Worm (Caenorhabditis elegans) whole organism, L3 larva: ENCODE measurements around the gene btb-2.

ENCODE experiments used
- R02D3.7 ChIP-seq: fragments of 150-350 bp; optimal IDR thresholded peaks from 2 replicates; lab custom pipeline; 2014; ENCODE audit warnings: missing biosample characterization, missing genetic modification characterization
- ZK546.5 ChIP-seq: sonication (generic microtip); optimal IDR thresholded peaks from 2 replicates; lab custom pipeline; 2017; ENCODE audit warnings: missing biosample characterization, missing genetic modification characterization
- aly-2 ChIP-seq: fragments of 150-350 bp; optimal IDR thresholded peaks from 2 replicates; lab custom pipeline; 2014; ENCODE audit warnings: missing biosample characterization, missing genetic modification characterization
- ama-1 ChIP-seq: fragments of 150-350 bp; optimal IDR thresholded peaks from 2 replicates; lab custom pipeline; 2018
- ceh-16 ChIP-seq: sonication (generic microtip); optimal IDR thresholded peaks from 2 replicates; lab custom pipeline; 2017; ENCODE audit warnings: missing biosample characterization, missing genetic modification characterization
- ceh-28 ChIP-seq: fragments of 150-350 bp; optimal IDR thresholded peaks from 2 replicates; lab custom pipeline; 2014; ENCODE audit warnings: missing biosample characterization, missing genetic modification reagents, missing genetic modification characterization
- ceh-82 ChIP-seq: fragments of 150-350 bp; optimal IDR thresholded peaks from 2 replicates; lab custom pipeline; 2014; ENCODE audit warnings: missing biosample characterization, missing genetic modification characterization
- daf-12 ChIP-seq: fragments of 150-350 bp; optimal IDR thresholded peaks from 2 replicates; lab custom pipeline; 2014; ENCODE audit warnings: missing biosample characterization, missing genetic modification reagents, missing genetic modification characterization
- egl-27 ChIP-seq: sonication (generic microtip); optimal IDR thresholded peaks from 4 replicates; lab custom pipeline; 2017; ENCODE audit warnings: missing biosample characterization, missing genetic modification reagents, missing genetic modification characterization
- egl-5 ChIP-seq: fragments of 150-350 bp; optimal IDR thresholded peaks from 2 replicates; lab custom pipeline; 2017; ENCODE audit warnings: missing biosample characterization, missing genetic modification reagents, missing genetic modification characterization, inconsistent platforms
- elt-1 ChIP-seq: fragments of 150-350 bp; optimal IDR thresholded peaks from 2 replicates; lab custom pipeline; 2014; ENCODE audit warnings: missing biosample characterization, missing genetic modification characterization
- elt-2 ChIP-seq: sonication (generic microtip); optimal IDR thresholded peaks from 2 replicates; lab custom pipeline; 2016; ENCODE audit warnings: missing genetic modification reagents, mild to moderate bottlenecking, missing genetic modification characterization, missing compliant biosample characterization
- eor-1 ChIP-seq, 2 experiments: fragments of 150-350 bp; optimal IDR thresholded peaks; 2 replicates each; lab custom pipeline; 2014 to 2018; ENCODE audit warnings: missing biosample characterization in 2 of 2, missing genetic modification characterization in 2 of 2
- fkh-10 ChIP-seq: sonication (generic microtip); optimal IDR thresholded peaks from 2 replicates; lab custom pipeline; 2017; ENCODE audit warnings: missing biosample characterization, missing genetic modification reagents, missing genetic modification characterization
- fkh-2 ChIP-seq: fragments of 150-350 bp; optimal IDR thresholded peaks from 2 replicates; lab custom pipeline; 2014; ENCODE audit warnings: missing biosample characterization, missing genetic modification reagents, missing genetic modification characterization
- fos-1 ChIP-seq: fragments of 150-350 bp; optimal IDR thresholded peaks from 2 replicates; lab custom pipeline; 2014; ENCODE audit warnings: missing biosample characterization, missing genetic modification characterization
- hmg-11 ChIP-seq: sonication (generic microtip); optimal IDR thresholded peaks from 2 replicates; lab custom pipeline; 2016; ENCODE audit warnings: missing genetic modification characterization, missing compliant biosample characterization
- jun-1 ChIP-seq: fragments of 150-350 bp; optimal IDR thresholded peaks from 2 replicates; lab custom pipeline; 2014; ENCODE audit warnings: missing biosample characterization, missing genetic modification reagents, missing genetic modification characterization
- lin-39 ChIP-seq: fragments of 150-350 bp; optimal IDR thresholded peaks from 2 replicates; lab custom pipeline; 2018; ENCODE audit warnings: missing biosample characterization, missing genetic modification reagents, missing genetic modification characterization
- mdl-1 ChIP-seq: fragments of 150-350 bp; optimal IDR thresholded peaks from 2 replicates; lab custom pipeline; 2014; ENCODE audit warnings: missing biosample characterization, missing genetic modification characterization
- mml-1 ChIP-seq: fragments of 150-350 bp; sonication (generic microtip); optimal IDR thresholded peaks from 3 replicates; lab custom pipeline; 2014; ENCODE audit warnings: missing biosample characterization, missing genetic modification characterization
- nfya-1 ChIP-seq: sonication (generic microtip); optimal IDR thresholded peaks from 2 replicates; lab custom pipeline; 2017; ENCODE audit warnings: missing genetic modification characterization, mild to moderate bottlenecking, missing compliant biosample characterization, antibody characterized with exemption, moderate library complexity; ENCODE audit not compliant: insufficient read depth
- nhr-12 ChIP-seq: fragments of 150-350 bp; optimal IDR thresholded peaks from 2 replicates; lab custom pipeline; 2014; ENCODE audit warnings: missing biosample characterization, missing genetic modification characterization
- nhr-23 ChIP-seq: fragments of 150-350 bp; optimal IDR thresholded peaks from 2 replicates; lab custom pipeline; 2014; ENCODE audit warnings: missing biosample characterization, missing genetic modification reagents, missing genetic modification characterization
- nhr-237 ChIP-seq: fragments of 150-350 bp; optimal IDR thresholded peaks from 2 replicates; lab custom pipeline; 2014; ENCODE audit warnings: missing biosample characterization, missing genetic modification characterization
- nhr-25 ChIP-seq: sonication (generic microtip); optimal IDR thresholded peaks from 2 replicates; lab custom pipeline; 2017; ENCODE audit warnings: missing biosample characterization, missing genetic modification characterization
- nhr-43 ChIP-seq: sonication (generic microtip); optimal IDR thresholded peaks from 2 replicates; lab custom pipeline; 2016; ENCODE audit warnings: mild to moderate bottlenecking, missing genetic modification characterization, missing compliant biosample characterization; ENCODE audit not compliant: poor library complexity, severe bottlenecking
- nhr-67 ChIP-seq: fragments of 150-350 bp; optimal IDR thresholded peaks from 2 replicates; lab custom pipeline; 2014; ENCODE audit warnings: missing biosample characterization, missing genetic modification characterization
- nhr-76 ChIP-seq: fragments of 150-350 bp; sonication (generic microtip); optimal IDR thresholded peaks from 5 replicates; lab custom pipeline; 2014; ENCODE audit warnings: missing biosample characterization, missing genetic modification characterization
- nhr-77 ChIP-seq: fragments of 150-350 bp; optimal IDR thresholded peaks from 2 replicates; lab custom pipeline; 2014; ENCODE audit warnings: missing biosample characterization, missing genetic modification characterization
- pha-4 ChIP-seq: fragments of 150-350 bp; optimal IDR thresholded peaks from 2 replicates; lab custom pipeline; 2014; ENCODE audit warnings: missing biosample characterization, missing genetic modification reagents, missing genetic modification characterization
- pqm-1 ChIP-seq: fragments of 150-350 bp; optimal IDR thresholded peaks from 2 replicates; lab custom pipeline; 2017; ENCODE audit warnings: missing biosample characterization, missing genetic modification characterization, inconsistent platforms
- sea-2 ChIP-seq: fragments of 150-350 bp; sonication (generic microtip); optimal IDR thresholded peaks from 4 replicates; lab custom pipeline; 2014; ENCODE audit warnings: missing biosample characterization, missing genetic modification reagents, missing genetic modification characterization
- snpc-4 ChIP-seq: fragments of 150-350 bp; optimal IDR thresholded peaks from 2 replicates; lab custom pipeline; 2014; ENCODE audit warnings: missing biosample characterization, missing genetic modification characterization
- unc-39 ChIP-seq: sonication (generic microtip); optimal IDR thresholded peaks from 4 replicates; lab custom pipeline; 2017; ENCODE audit warnings: missing biosample characterization, missing genetic modification characterization
- unc-62 ChIP-seq: fragments of 150-350 bp; sonication (generic microtip); optimal IDR thresholded peaks from 4 replicates; lab custom pipeline; 2014; ENCODE audit warnings: missing biosample characterization, missing genetic modification reagents, missing genetic modification characterization
- zag-1 ChIP-seq: fragments of 150-350 bp; optimal IDR thresholded peaks from 2 replicates; lab custom pipeline; 2014; ENCODE audit warnings: missing biosample characterization, missing genetic modification characterization
- ztf-11 ChIP-seq: fragments of 150-350 bp; optimal IDR thresholded peaks from 2 replicates; lab custom pipeline; 2014; ENCODE audit warnings: missing biosample characterization, missing genetic modification characterization
- ztf-4 ChIP-seq: fragments of 150-350 bp; optimal IDR thresholded peaks from 2 replicates; lab custom pipeline; 2014; ENCODE audit warnings: missing biosample characterization, missing genetic modification characterization

btb-2 gene

DNA sequence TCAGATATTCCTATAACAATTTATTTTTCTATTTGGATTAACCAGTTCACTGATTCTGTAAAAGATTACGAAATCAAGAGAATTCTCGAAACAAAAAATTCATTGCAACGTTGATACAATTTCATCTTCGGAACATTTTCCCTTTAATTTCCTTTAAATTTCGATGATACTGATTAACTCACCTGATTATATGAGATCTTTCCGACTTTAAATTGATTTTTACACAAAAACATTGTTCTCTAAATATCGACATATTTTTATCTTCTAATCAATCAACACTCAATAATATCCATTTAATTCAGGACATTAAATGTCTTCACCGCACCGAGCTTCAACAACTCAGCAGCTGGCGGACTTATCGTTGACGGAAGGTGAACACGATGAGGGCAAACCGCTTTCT is 30.7 kb upstream of the btb-2 start, which contains the start of gene lin-23:
TSS of gene lin-23 (plus strand) at position 301 of the 400 bp plus-strand sequence.
- TF ChIP-seq nhr-77 (tag; lab: Kevin White, UChicago): no peak
- peak; percentile 12 for TF ChIP-seq nhr-25 (tag; lab: Kevin White, UChicago)

DNA sequence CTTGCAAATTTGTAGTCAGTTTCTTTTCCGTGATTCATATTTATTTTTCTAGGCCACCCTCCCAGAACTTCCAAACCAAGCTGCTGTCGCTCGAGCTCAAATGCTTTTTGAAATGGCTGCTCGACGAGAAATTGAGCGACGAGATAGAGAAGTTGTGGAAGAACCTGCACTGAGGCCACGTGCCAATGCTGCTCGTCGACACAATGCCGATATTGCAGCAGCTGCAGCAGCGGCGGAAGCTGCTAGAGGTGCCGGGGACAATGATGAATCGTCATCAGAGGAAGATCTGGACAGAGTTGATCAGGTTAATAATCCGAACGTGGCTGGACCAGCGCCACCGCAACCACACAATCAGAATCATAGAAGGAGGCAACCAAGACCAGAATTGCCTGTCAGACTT is 28.4 kb upstream of the btb-2 start:
- no peak for TF ChIP-seq ztf-4 (tag; lab: Kevin White, UChicago)
- TF ChIP-seq ztf-11 (tag; lab: Kevin White, UChicago): no peak
- no peak for TF ChIP-seq nhr-76 (tag; lab: Kevin White, UChicago)
- TF ChIP-seq snpc-4: no peak
- TF ChIP-seq ZK546.5 (tag; lab: Kevin White, UChicago): no peak
- TF ChIP-seq nhr-237 (tag; lab: Kevin White, UChicago): no peak
- TF ChIP-seq sea-2 (GFP tag; lab: Kevin White, UChicago): no peak
- no peak for TF ChIP-seq nhr-67 (tag; lab: Kevin White, UChicago)
- TF ChIP-seq ama-1 (lab: Kevin White, UChicago): no peak

- TF ChIP-seq jun-1 (tag; lab: Kevin White, UChicago) (peak; percentile 1), mdl-1 (tag; lab: Kevin White, UChicago) (no peak), nhr-76 (tag; lab: Kevin White, UChicago) (no peak), ceh-82 (tag; lab: Kevin White, UChicago) (no peak), aly-2 (no peak), ztf-11 (tag; lab: Kevin White, UChicago) (no peak), ceh-28 (peak; percentile 19), daf-12 (tag; lab: Kevin White, UChicago) (no peak), fkh-10 (GFP tag; lab: Kevin White, UChicago) (no peak), pha-4 (tag; lab: Kevin White, UChicago) (peak; percentile 29), zag-1 (tag; lab: Kevin White, UChicago) (no peak), pqm-1 (peak; percentile 35), elt-2 (tag; lab: Kevin White, UChicago) (peak; percentile 71)
These were observed 27.1 kb upstream of the btb-2 start for ce11 chrII:6374646-6375045.

DNA sequence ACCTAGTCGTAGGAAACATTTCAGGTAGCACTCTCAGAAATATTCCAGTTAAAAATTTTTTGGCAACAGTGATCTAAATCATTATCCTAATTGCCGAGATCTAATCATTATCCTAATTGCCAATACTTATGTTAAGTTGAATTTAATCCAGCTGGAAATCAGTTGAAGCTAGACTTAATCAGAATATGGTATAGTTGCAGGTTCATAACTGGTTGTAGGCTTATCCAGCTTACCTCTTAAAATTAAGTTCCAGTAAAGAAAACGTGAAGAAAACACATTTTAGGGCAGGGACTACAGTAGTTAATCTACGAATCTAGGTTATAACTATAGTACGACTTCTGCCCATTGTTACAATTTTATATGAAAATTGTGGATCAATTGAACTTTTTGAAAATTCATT is 25.1 kb upstream of the btb-2 start:
- no peak for TF ChIP-seq fkh-2
- TF ChIP-seq eor-1 (tag; optimal IDR thresholded peaks at IDR 0.05; lab: Kevin White, UChicago): no peak
- TF ChIP-seq unc-62: no peak
- TF ChIP-seq elt-2 (tag; lab: Kevin White, UChicago): no peak
- TF ChIP-seq nfya-1 (tag; lab: Kevin White, UChicago): no peak
- TF ChIP-seq snpc-4: no peak
- no peak for TF ChIP-seq elt-1 (tag; lab: Kevin White, UChicago)
- TF ChIP-seq, all 47 proteins: peak for 0

DNA sequence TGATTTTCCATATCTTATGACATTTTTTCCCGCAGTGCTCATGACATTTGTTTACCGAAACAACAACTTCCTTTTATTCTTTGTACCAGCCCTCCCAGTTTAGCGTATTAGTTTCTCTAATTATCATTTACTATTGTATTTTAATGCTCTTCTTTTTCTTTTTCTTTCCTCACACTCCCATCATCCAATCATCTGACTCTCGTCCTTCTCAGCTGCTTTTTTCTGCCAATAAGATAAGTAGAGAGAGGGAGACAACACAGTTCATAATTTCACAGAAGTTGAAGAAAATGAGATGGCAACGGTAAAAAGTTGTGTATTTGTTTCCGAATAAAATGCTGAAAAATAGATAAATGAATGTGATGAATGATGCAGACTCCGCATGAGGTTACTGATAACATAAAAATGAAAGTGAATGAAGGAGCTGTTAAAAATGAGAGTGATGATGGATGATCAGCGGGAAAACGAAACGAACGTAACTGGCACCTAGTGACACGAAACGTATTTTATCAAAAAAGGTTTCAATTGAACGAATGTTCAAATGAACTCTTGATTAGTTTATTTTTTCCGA is 24.3 kb upstream of the btb-2 start:
- no peak for TF ChIP-seq ama-1 (lab: Kevin White, UChicago)
- TF ChIP-seq egl-27 (tag; lab: Kevin White, UChicago): no peak
- TF ChIP-seq nfya-1 (tag; lab: Kevin White, UChicago): peak; percentile 31
- TF ChIP-seq nhr-12: no peak
- TF ChIP-seq snpc-4: no peak
- no peak for TF ChIP-seq nhr-23 (tag; lab: Kevin White, UChicago)
- TF ChIP-seq sea-2 (GFP tag; lab: Kevin White, UChicago): no peak
- no peak for TF ChIP-seq hmg-11
- no peak for TF ChIP-seq R02D3.7 (tag; lab: Kevin White, UChicago)
- no peak for TF ChIP-seq nhr-237 (tag; lab: Kevin White, UChicago)
- no peak for TF ChIP-seq lin-39 (tag; lab: Kevin White, UChicago)
- no peak for TF ChIP-seq zag-1 (tag; lab: Kevin White, UChicago)
- TF ChIP-seq jun-1 (tag; lab: Kevin White, UChicago): peak; percentile 34
- TF ChIP-seq pha-4 (tag; lab: Kevin White, UChicago): peak; percentile 54
- no peak for TF ChIP-seq eor-1 (tag; optimal IDR thresholded peaks at IDR 0.05; lab: Kevin White, UChicago)
- TF ChIP-seq mdl-1 (tag; lab: Kevin White, UChicago): no peak
- TF ChIP-seq elt-2 (tag; lab: Kevin White, UChicago): peak; percentile 89
- TF ChIP-seq nhr-43: no peak
- TF ChIP-seq unc-62: no peak
- peak; percentile 76 for TF ChIP-seq pqm-1
- TF ChIP-seq nhr-67 (tag; lab: Kevin White, UChicago): no peak
- TF ChIP-seq unc-39 (tag; lab: Kevin White, UChicago): no peak
- no peak for TF ChIP-seq fos-1
- no peak for TF ChIP-seq ceh-28
- no peak for TF ChIP-seq mml-1 (tag; lab: Kevin White, UChicago)
- TF ChIP-seq elt-1 (tag; lab: Kevin White, UChicago): no peak
- no peak for TF ChIP-seq ceh-16 (tag; lab: Kevin White, UChicago)
- no peak for TF ChIP-seq egl-5 (tag; lab: Kevin White, UChicago)
- no peak for TF ChIP-seq fkh-10 (GFP tag; lab: Kevin White, UChicago)
